Fruit fly (Drosophila melanogaster) whole organism, embryonic: ENCODE results near the gene bt.

Experiments
- Antp ChIP-seq: fragments of 200-800 bp; sonication (Bioruptor generic); optimal IDR thresholded peaks from 3 replicates; lab custom pipeline; 2016; ENCODE audit warnings: missing biosample characterization, missing genetic modification characterization
- Blimp-1 ChIP-seq: fragments of 200-800 bp; sonication (Bioruptor generic); optimal IDR thresholded peaks from 3 replicates; lab custom pipeline; 2018; ENCODE audit warnings: missing biosample characterization, missing genetic modification characterization, mild to moderate bottlenecking, moderate library complexity, missing genetic modification reagents
- CG10209 ChIP-seq: fragments of 200-800 bp; sonication (Bioruptor generic); optimal IDR thresholded peaks from 3 replicates; lab custom pipeline; 2017; ENCODE audit warnings: missing biosample characterization, mild to moderate bottlenecking, missing genetic modification characterization, missing genetic modification reagents
- CG10543 ChIP-seq: fragments of 200-800 bp; sonication (Bioruptor generic); optimal IDR thresholded peaks from 3 replicates; lab custom pipeline; 2017; ENCODE audit warnings: missing biosample characterization, mild to moderate bottlenecking, missing genetic modification characterization, moderate library complexity
- CG11696 ChIP-seq: fragments of 200-800 bp; sonication (Bioruptor generic); IDR thresholded peaks from 2 replicates; pipeline ENCODE4 v1.3.6; 2022; ENCODE audit warnings: missing biosample characterization, missing genetic modification characterization
- CG12299 ChIP-seq: fragments of 200-800 bp; sonication (Bioruptor generic); optimal IDR thresholded peaks from 2 replicates; lab custom pipeline; 2018; ENCODE audit warnings: missing biosample characterization, mild to moderate bottlenecking, missing genetic modification characterization
- CG13424 ChIP-seq: fragments of 200-800 bp; sonication (Bioruptor generic); optimal IDR thresholded peaks from 2 replicates; lab custom pipeline; 2019; ENCODE audit warnings: missing biosample characterization, mild to moderate bottlenecking, missing genetic modification characterization, moderate library complexity
- CG14014 ChIP-seq: fragments of 200-800 bp; sonication (Bioruptor generic); IDR thresholded peaks from 2 replicates; pipeline ENCODE4 v1.3.6; 2022; ENCODE audit warnings: missing biosample characterization, missing genetic modification characterization
- CG17359 ChIP-seq: fragments of 200-800 bp; sonication (Bioruptor generic); optimal IDR thresholded peaks from 3 replicates; lab custom pipeline; 2018; ENCODE audit warnings: missing biosample characterization, mild to moderate bottlenecking, missing genetic modification characterization, moderate library complexity
- CG1832 ChIP-seq: fragments of 200-800 bp; sonication (Bioruptor generic); optimal IDR thresholded peaks from 2 replicates; lab custom pipeline; 2017; ENCODE audit warnings: missing biosample characterization, mild to moderate bottlenecking, missing genetic modification characterization, inconsistent platforms
- CG2875 ChIP-seq: fragments of 200-800 bp; sonication (Bioruptor generic); optimal IDR thresholded peaks from 2 replicates; lab custom pipeline; 2017; ENCODE audit warnings: missing biosample characterization, mild to moderate bottlenecking, missing genetic modification characterization, missing genetic modification reagents
- CG3065 ChIP-seq: fragments of 200-800 bp; sonication (Bioruptor generic); optimal IDR thresholded peaks from 2 replicates; lab custom pipeline; 2016; ENCODE audit warnings: missing biosample characterization, missing genetic modification characterization
- CG31441 ChIP-seq: fragments of 200-800 bp; sonication (Bioruptor generic); IDR thresholded peaks from 2 replicates; pipeline ENCODE4 v1.3.6; 2022; ENCODE audit warnings: missing biosample characterization, missing genetic modification characterization
- CG33213 ChIP-seq: fragments of 200-800 bp; sonication (Bioruptor generic); optimal IDR thresholded peaks from 3 replicates; lab custom pipeline; 2016; ENCODE audit warnings: missing biosample characterization, missing genetic modification characterization
- CG33557 ChIP-seq: fragments of 200-800 bp; sonication (Bioruptor generic); optimal IDR thresholded peaks from 2 replicates; lab custom pipeline; 2019; ENCODE audit warnings: missing biosample characterization, mild to moderate bottlenecking, missing genetic modification characterization, moderate library complexity
- CG4617 ChIP-seq: fragments of 200-800 bp; sonication (Bioruptor generic); optimal IDR thresholded peaks from 3 replicates; lab custom pipeline; 2016; ENCODE audit warnings: missing biosample characterization, missing genetic modification characterization, borderline replicate concordance
- D19A ChIP-seq: fragments of 200-800 bp; optimal IDR thresholded peaks from 3 replicates; lab custom pipeline; 2019; ENCODE audit warnings: missing biosample characterization, mild to moderate bottlenecking, missing genetic modification characterization, moderate library complexity
- ERR ChIP-seq: fragments of 200-800 bp; sonication (Bioruptor generic); optimal IDR thresholded peaks from 2 replicates; lab custom pipeline; 2016; ENCODE audit warnings: missing biosample characterization, missing genetic modification characterization
- Ets97D ChIP-seq: fragments of 200-800 bp; sonication (Bioruptor generic); optimal IDR thresholded peaks from 3 replicates; lab custom pipeline; 2016; ENCODE audit warnings: missing biosample characterization, missing genetic modification characterization
- H15 ChIP-seq: fragments of 200-800 bp; sonication (Bioruptor generic); IDR thresholded peaks from 3 replicates; pipeline ENCODE4 v1.3.6; 2022; ENCODE audit warnings: missing biosample characterization, missing genetic modification characterization
- HHEX ChIP-seq: fragments of 200-800 bp; sonication (Bioruptor generic); optimal IDR thresholded peaks from 3 replicates; lab custom pipeline; 2017; ENCODE audit warnings: missing biosample characterization, mild to moderate bottlenecking, missing genetic modification characterization, missing genetic modification reagents
- Hand ChIP-seq: fragments of 200-800 bp; sonication (Bioruptor generic); optimal IDR thresholded peaks from 2 replicates; lab custom pipeline; 2017; ENCODE audit warnings: mild to moderate bottlenecking, missing biosample characterization, missing genetic modification reagents, missing genetic modification characterization
- Jarid2 ChIP-seq: fragments of 200-800 bp; sonication (Bioruptor generic); optimal IDR thresholded peaks from 3 replicates; lab custom pipeline; 2017; ENCODE audit warnings: mild to moderate bottlenecking, missing biosample characterization, missing genetic modification reagents, missing genetic modification characterization
- Lpt ChIP-seq: fragments of >200 bp; optimal IDR thresholded peaks from 2 replicates; lab custom pipeline; 2018; ENCODE audit warnings: missing biosample characterization, missing genetic modification characterization
- Med ChIP-seq: fragments of 200-800 bp; sonication (Bioruptor generic); peaks from one replicate; lab custom pipeline; 2016; ENCODE audit warnings: missing biosample characterization, missing genetic modification characterization, mild to moderate bottlenecking, inconsistent platforms, moderate library complexity
- Neu2 ChIP-seq: fragments of 200-800 bp; sonication (Bioruptor generic); optimal IDR thresholded peaks from 3 replicates; lab custom pipeline; 2016; ENCODE audit warnings: missing biosample characterization, missing genetic modification characterization, borderline replicate concordance
- PHDP ChIP-seq: fragments of 200-800 bp; sonication (Bioruptor generic); optimal IDR thresholded peaks from 3 replicates; lab custom pipeline; 2018; ENCODE audit warnings: missing biosample characterization, mild to moderate bottlenecking, missing genetic modification characterization, moderate library complexity
- Sox100B ChIP-seq: fragments of 200-800 bp; sonication (Bioruptor generic); optimal IDR thresholded peaks from 3 replicates; lab custom pipeline; 2018; ENCODE audit warnings: missing biosample characterization, mild to moderate bottlenecking, missing genetic modification characterization
- TFAM ChIP-seq: fragments of 200-800 bp; sonication (Bioruptor generic); optimal IDR thresholded peaks from 2 replicates; lab custom pipeline; 2017; ENCODE audit warnings: missing biosample characterization, missing genetic modification characterization, inconsistent platforms
- ac ChIP-seq: fragments of 200-800 bp; sonication (Bioruptor generic); optimal IDR thresholded peaks from 3 replicates; lab custom pipeline; 2017; ENCODE audit warnings: missing biosample characterization, mild to moderate bottlenecking, missing genetic modification characterization
- ap ChIP-seq: fragments of 200-800 bp; sonication (Bioruptor generic); IDR thresholded peaks from 2 replicates; pipeline ENCODE4 v1.3.6; 2022; ENCODE audit warnings: missing biosample characterization, missing genetic modification characterization
- ash1 ChIP-seq: fragments of 200-800 bp; sonication (Bioruptor generic); optimal IDR thresholded peaks from 2 replicates; lab custom pipeline; 2018; ENCODE audit warnings: missing biosample characterization, mild to moderate bottlenecking, missing genetic modification characterization
- btn ChIP-seq: fragments of 200-800 bp; sonication (Bioruptor generic); optimal IDR thresholded peaks from 2 replicates; lab custom pipeline; 2016; ENCODE audit warnings: missing biosample characterization, missing genetic modification characterization
- crc ChIP-seq: fragments of 200-800 bp; sonication (Bioruptor generic); optimal IDR thresholded peaks from 2 replicates; lab custom pipeline; 2016; ENCODE audit warnings: missing biosample characterization, missing genetic modification characterization
- dmrt99B ChIP-seq: fragments of 200-800 bp; sonication (Bioruptor generic); optimal IDR thresholded peaks from 2 replicates; lab custom pipeline; 2018; ENCODE audit warnings: missing biosample characterization, mild to moderate bottlenecking, missing genetic modification characterization, moderate library complexity
- dysf ChIP-seq: fragments of 200-800 bp; sonication (Bioruptor generic); IDR thresholded peaks from 3 replicates; pipeline ENCODE4 v1.3.6; 2022; ENCODE audit warnings: missing biosample characterization, missing genetic modification characterization
- emc ChIP-seq: fragments of 200-800 bp; sonication (Bioruptor generic); optimal IDR thresholded peaks from 2 replicates; lab custom pipeline; 2016; ENCODE audit warnings: missing biosample characterization, missing genetic modification characterization
- fru ChIP-seq: fragments of >200 bp; optimal IDR thresholded peaks from 2 replicates; lab custom pipeline; 2017
- fu2 ChIP-seq: fragments of 200-800 bp; sonication (Bioruptor generic); optimal IDR thresholded peaks from 2 replicates; lab custom pipeline; 2016; ENCODE audit warnings: missing biosample characterization, missing genetic modification characterization
- gcm ChIP-seq: fragments of 200-800 bp; sonication (Bioruptor generic); optimal IDR thresholded peaks from 2 replicates; lab custom pipeline; 2019; ENCODE audit warnings: missing biosample characterization, mild to moderate bottlenecking, missing genetic modification characterization, moderate library complexity
- ind ChIP-seq: fragments of 200-800 bp; sonication (Bioruptor generic); optimal IDR thresholded peaks from 3 replicates; lab custom pipeline; 2016; ENCODE audit warnings: missing biosample characterization, missing genetic modification characterization
- luna ChIP-seq: fragments of 200-800 bp; sonication (Bioruptor generic); optimal IDR thresholded peaks from 2 replicates; lab custom pipeline; 2016; ENCODE audit warnings: missing biosample characterization, missing genetic modification characterization
- nom ChIP-seq: fragments of 200-800 bp; sonication (Bioruptor generic); optimal IDR thresholded peaks from 2 replicates; lab custom pipeline; 2017; ENCODE audit warnings: missing biosample characterization, missing genetic modification characterization, mild to moderate bottlenecking, moderate library complexity, missing genetic modification reagents
- phol ChIP-seq: fragments of 200-800 bp; sonication (Bioruptor generic); optimal IDR thresholded peaks from 3 replicates; lab custom pipeline; 2018; ENCODE audit warnings: missing biosample characterization, mild to moderate bottlenecking, missing genetic modification characterization, moderate library complexity
- slou ChIP-seq: fragments of 200-800 bp; sonication (Bioruptor generic); optimal IDR thresholded peaks from 3 replicates; lab custom pipeline; 2016; ENCODE audit warnings: missing biosample characterization, missing genetic modification characterization
- so ChIP-seq: fragments of 200-800 bp; sonication (Bioruptor generic); IDR thresholded peaks from 3 replicates; pipeline ENCODE4 v1.3.6; 2022; ENCODE audit warnings: missing biosample characterization, missing genetic modification characterization
- tap ChIP-seq: fragments of 200-800 bp; optimal IDR thresholded peaks from 3 replicates; lab custom pipeline; 2019; ENCODE audit warnings: missing biosample characterization, mild to moderate bottlenecking, missing genetic modification characterization, moderate library complexity
- zen ChIP-seq: fragments of 200-800 bp; sonication (Bioruptor generic); optimal IDR thresholded peaks from 3 replicates; lab custom pipeline; 2018; ENCODE audit warnings: missing biosample characterization, mild to moderate bottlenecking, missing genetic modification characterization, moderate library complexity

The bt gene

DNA sequence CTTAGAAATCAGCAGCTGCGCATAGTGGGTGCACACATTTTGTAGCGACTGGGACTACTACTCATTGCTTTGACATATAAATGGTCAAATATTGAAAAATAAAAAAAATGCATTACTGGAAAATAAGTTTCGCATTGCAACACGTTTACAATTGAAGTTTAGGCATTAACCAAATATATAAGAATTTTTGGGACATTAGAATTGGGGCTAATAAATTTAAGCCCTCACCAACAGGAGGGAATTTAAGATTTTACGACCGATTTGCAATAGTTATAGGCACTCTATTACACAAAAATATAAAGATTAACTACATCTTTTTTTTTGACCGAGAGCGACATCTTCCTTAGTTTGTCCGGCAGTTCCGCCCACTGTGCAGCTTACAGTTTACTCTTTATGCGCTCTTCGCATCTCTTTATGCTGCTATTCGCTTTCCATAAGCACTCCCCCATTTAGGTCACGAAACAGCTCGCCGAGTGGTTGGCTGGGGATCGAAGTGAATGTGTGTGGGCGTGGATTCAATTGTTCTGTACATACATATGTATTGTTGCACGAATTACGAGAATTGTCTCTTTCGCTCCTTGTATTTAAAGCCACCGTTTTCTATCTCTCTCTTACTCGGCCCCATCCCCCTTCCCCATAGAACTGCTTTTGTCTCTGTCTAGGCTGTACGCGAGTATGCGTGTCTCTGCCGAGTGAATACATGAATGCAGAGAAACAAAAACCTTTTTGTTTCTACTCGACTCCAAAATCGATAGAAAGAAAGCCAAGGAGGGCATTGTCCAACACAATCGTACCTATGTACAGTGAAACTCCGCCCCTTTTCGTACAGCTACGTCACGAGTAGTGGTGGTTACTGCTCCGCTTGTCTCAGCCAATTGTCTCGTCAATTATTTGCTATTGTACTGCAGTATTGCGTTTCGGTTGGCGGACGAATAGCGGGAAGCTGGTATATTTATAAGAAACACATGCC, 83.5 kb downstream of the bt start (continued):
- TF ChIP-seq CG17359 (tag; lab: Kevin White, UChicago) (peak; percentile 66), Blimp-1 (GFP tag; lab: Kevin White, UChicago) (no peak), CG12299 (tag; lab: Kevin White, UChicago) (peak; percentile 39), CG10543 (GFP tag; lab: Kevin White, UChicago) (peak; percentile 83), Antp (GFP tag; lab: Kevin White, UChicago) (peak; percentile 68), fu2 (GFP tag; lab: Kevin White, UChicago) (peak; percentile 73), CG33213 (GFP tag; lab: Kevin White, UChicago) (peak; percentile 50), Jarid2 (peak; percentile 60), HHEX (GFP tag; lab: Kevin White, UChicago) (peak; percentile 86), phol (peak; percentile 91), CG31441 (GFP tag; lab: Robert Waterston, UW) (peak; percentile 91), CG33557 (peak; percentile 71), CG4617 (peak; percentile 57), emc (GFP tag; lab: Kevin White, UChicago) (no peak), Neu2 (GFP tag; lab: Kevin White, UChicago) (no peak), Sox100B (GFP tag; lab: Kevin White, UChicago) (peak; percentile 93), CG10209 (peak; percentile 87), zen (peak; percentile 62), so (GFP tag; lab: Robert Waterston, UW) (peak; percentile 72; the same call in 1 of the 3 replicates), CG2875 (GFP tag; lab: Kevin White, UChicago) (peak; percentile 87), dmrt99B (tag; lab: Kevin White, UChicago) (peak; percentile 90), Ets97D (GFP tag; lab: Kevin White, UChicago) (peak; percentile 59), tap (peak; percentile 36), crc (GFP tag; lab: Kevin White, UChicago) (peak; percentile 60), Hand (GFP tag; lab: Kevin White, UChicago) (peak; percentile 69), nom (GFP tag; lab: Kevin White, UChicago) (no peak), btn (peak; percentile 56), CG13424 (tag; lab: Kevin White, UChicago) (peak; percentile 91), PHDP (peak; percentile 79), Med (peak; percentile 92), gcm (GFP tag; lab: Kevin White, UChicago) (peak; percentile 36), dysf (GFP tag; lab: Robert Waterston, UW) (no peak; the same call in 2 of the 3 replicates), CG11696 (peak; percentile 27; the same call in 1 of the 2 replicates), CG1832 (GFP tag; lab: Kevin White, UChicago) (peak; percentile 84), slou (GFP tag; lab: Kevin White, UChicago) (peak; percentile 48), CG14014 (GFP tag; lab: Robert Waterston, UW) (peak; percentile 60; the same call in 1 of the 2 replicates), ERR (GFP tag; lab: Kevin White, UChicago) (no peak), Lpt (GFP tag; lab: Kevin White, UChicago) (no peak), ash1 (GFP tag; lab: Kevin White, UChicago) (no peak), TFAM (GFP tag; lab: Kevin White, UChicago) (peak; percentile 15), ac (GFP tag; lab: Kevin White, UChicago) (peak; percentile 65), luna (GFP tag; lab: Kevin White, UChicago) (peak; percentile 59), H15 (GFP tag; lab: Robert Waterston, UW) (peak; percentile 64; the same call in 2 of the 3 replicates), ap (GFP tag; lab: Robert Waterston, UW) (peak; percentile 36; the same call in 1 of the 2 replicates), fru (lab: Kevin White, UChicago) (no peak), CG3065 (GFP tag; lab: Kevin White, UChicago) (no peak), ind (peak; percentile 78), D19A (tag; lab: Kevin White, UChicago) (peak; percentile 53)
